Fruit fly (Drosophila melanogaster) whole organism, embryonic: ENCODE results near the gene CG7069.

Source experiments
- Atf-2 ChIP-seq: fragments of 200-800 bp; sonication (Bioruptor generic); optimal IDR thresholded peaks from 2 replicates; lab custom pipeline; 2016; ENCODE audit warnings: missing biosample characterization, missing genetic modification characterization
- CG1024 ChIP-seq: fragments of 200-800 bp; sonication (Bioruptor generic); IDR thresholded peaks from 2 replicates; pipeline ENCODE4 v1.3.6; 2022; ENCODE audit warnings: missing biosample characterization, missing genetic modification characterization
- CG11093 ChIP-seq: fragments of 200-800 bp; sonication (Bioruptor generic); IDR thresholded peaks from 3 replicates; pipeline ENCODE4 v1.3.6; 2022; ENCODE audit warnings: missing biosample characterization, missing genetic modification characterization
- CG11456 ChIP-seq: fragments of 200-800 bp; sonication (Bioruptor generic); IDR thresholded peaks from 3 replicates; pipeline ENCODE4 v1.3.6; 2022; ENCODE audit warnings: missing biosample characterization, missing genetic modification characterization
- CG12391 ChIP-seq: fragments of 200-800 bp; sonication (Bioruptor generic); optimal IDR thresholded peaks from 3 replicates; lab custom pipeline; 2018; ENCODE audit warnings: missing biosample characterization, mild to moderate bottlenecking, missing genetic modification characterization, moderate library complexity
- CG13424 ChIP-seq: fragments of 200-800 bp; sonication (Bioruptor generic); optimal IDR thresholded peaks from 2 replicates; lab custom pipeline; 2019; ENCODE audit warnings: missing biosample characterization, mild to moderate bottlenecking, missing genetic modification characterization, moderate library complexity
- CG14014 ChIP-seq: fragments of 200-800 bp; sonication (Bioruptor generic); IDR thresholded peaks from 2 replicates; pipeline ENCODE4 v1.3.6; 2022; ENCODE audit warnings: missing biosample characterization, missing genetic modification characterization
- CG15479 ChIP-seq: fragments of 200-800 bp; sonication (Bioruptor generic); optimal IDR thresholded peaks from 3 replicates; lab custom pipeline; 2019; ENCODE audit warnings: missing biosample characterization, mild to moderate bottlenecking, missing genetic modification characterization, moderate library complexity
- CG16779 ChIP-seq: fragments of 200-800 bp; sonication (Bioruptor generic); IDR thresholded peaks from 2 replicates; pipeline ENCODE4 v1.3.6; 2022; ENCODE audit warnings: missing biosample characterization, missing genetic modification characterization
- CG16815 ChIP-seq: fragments of 200-800 bp; sonication (Bioruptor generic); optimal IDR thresholded peaks from 3 replicates; lab custom pipeline; 2017; ENCODE audit warnings: missing biosample characterization, mild to moderate bottlenecking, missing genetic modification characterization
- CG17328 ChIP-seq: fragments of 200-800 bp; sonication (Bioruptor generic); IDR thresholded peaks from 2 replicates; pipeline ENCODE4 v1.3.6; 2022; ENCODE audit warnings: missing biosample characterization, missing genetic modification characterization
- CG18011 ChIP-seq: fragments of 200-800 bp; sonication (Bioruptor generic); optimal IDR thresholded peaks from 2 replicates; lab custom pipeline; 2017; ENCODE audit warnings: missing biosample characterization, missing genetic modification characterization, mild to moderate bottlenecking, moderate library complexity, missing genotype
- CG2875 ChIP-seq: fragments of 200-800 bp; sonication (Bioruptor generic); optimal IDR thresholded peaks from 2 replicates; lab custom pipeline; 2017; ENCODE audit warnings: missing biosample characterization, mild to moderate bottlenecking, missing genetic modification characterization, missing genetic modification reagents
- CG3163 ChIP-seq: fragments of 200-800 bp; sonication (Bioruptor generic); optimal IDR thresholded peaks from 3 replicates; lab custom pipeline; 2016; ENCODE audit warnings: missing biosample characterization, missing genetic modification characterization
- CG32772 ChIP-seq: fragments of 200-800 bp; sonication (Bioruptor generic); IDR thresholded peaks from 2 replicates; pipeline ENCODE4 v1.3.6; 2022; ENCODE audit warnings: missing biosample characterization, missing genetic modification characterization
- CG3281 ChIP-seq: fragments of 200-800 bp; sonication (Bioruptor generic); optimal IDR thresholded peaks from 3 replicates; lab custom pipeline; 2017; ENCODE audit warnings: missing biosample characterization, mild to moderate bottlenecking, missing genetic modification characterization
- CG4404 ChIP-seq: fragments of 200-800 bp; sonication (Bioruptor generic); IDR thresholded peaks from 2 replicates; pipeline ENCODE4 v1.3.6; 2022; ENCODE audit warnings: missing biosample characterization, missing genetic modification characterization
- CG9437 ChIP-seq: fragments of 200-800 bp; sonication (Bioruptor generic); optimal IDR thresholded peaks from 2 replicates; lab custom pipeline; 2018; ENCODE audit warnings: missing biosample characterization, mild to moderate bottlenecking, missing genetic modification characterization
- CG9727 ChIP-seq: fragments of 200-800 bp; sonication (Bioruptor generic); optimal IDR thresholded peaks from 3 replicates; lab custom pipeline; 2017; ENCODE audit warnings: missing biosample characterization, mild to moderate bottlenecking, missing genetic modification characterization
- CG9817 ChIP-seq: fragments of 200-800 bp; sonication (Bioruptor generic); optimal IDR thresholded peaks from 2 replicates; lab custom pipeline; 2018; ENCODE audit warnings: missing biosample characterization, mild to moderate bottlenecking, missing genetic modification characterization, moderate library complexity
- CHES-1-like ChIP-seq: fragments of 200-800 bp; sonication (Bioruptor generic); optimal IDR thresholded peaks from 2 replicates; lab custom pipeline; 2016; ENCODE audit warnings: missing biosample characterization, missing genetic modification characterization
- D ChIP-seq, 2 experiments: fragments of 200-800 bp in 1 of 2; fragments of >200 bp in 1 of 2; sonication (Bioruptor generic) in 1 of 2; optimal IDR thresholded peaks; 2 replicates in 1 of 2; 3 replicates in 1 of 2; lab custom pipeline; 2017; ENCODE audit warnings: mild to moderate bottlenecking in 1 of 2, missing biosample characterization in 1 of 2, missing genetic modification characterization in 1 of 2, missing genetic modification reagents in 1 of 2
- Doc2 ChIP-seq: fragments of 200-800 bp; sonication (Bioruptor generic); IDR thresholded peaks from 2 replicates; pipeline ENCODE4 v1.3.6; 2022; ENCODE audit warnings: missing biosample characterization, missing genetic modification characterization
- Dp ChIP-seq: fragments of 200-800 bp; sonication (Bioruptor generic); optimal IDR thresholded peaks from 2 replicates; lab custom pipeline; 2018; ENCODE audit warnings: missing biosample characterization, mild to moderate bottlenecking, missing genetic modification characterization, moderate library complexity
- Drgx ChIP-seq: fragments of 200-800 bp; sonication (Bioruptor generic); IDR thresholded peaks from 2 replicates; pipeline ENCODE4 v1.3.6; 2022; ENCODE audit warnings: missing biosample characterization, missing genetic modification characterization
- H15 ChIP-seq: fragments of 200-800 bp; sonication (Bioruptor generic); IDR thresholded peaks from 3 replicates; pipeline ENCODE4 v1.3.6; 2022; ENCODE audit warnings: missing biosample characterization, missing genetic modification characterization
- HLH4C ChIP-seq: fragments of 200-800 bp; sonication (Bioruptor generic); IDR thresholded peaks from 3 replicates; pipeline ENCODE4 v1.3.6; 2022; ENCODE audit warnings: missing biosample characterization, missing genetic modification characterization; ENCODE audit not compliant: partially characterized antibody
- Hand ChIP-seq: fragments of 200-800 bp; sonication (Bioruptor generic); optimal IDR thresholded peaks from 2 replicates; lab custom pipeline; 2017; ENCODE audit warnings: mild to moderate bottlenecking, missing biosample characterization, missing genetic modification reagents, missing genetic modification characterization
- Hmr ChIP-seq: fragments of 200-800 bp; sonication (Bioruptor generic); optimal IDR thresholded peaks from 3 replicates; lab custom pipeline; 2017; ENCODE audit warnings: mild to moderate bottlenecking, missing biosample characterization, missing genetic modification reagents, missing genetic modification characterization
- Hr78 ChIP-seq, 2 experiments: fragments of 200-800 bp in 1 of 2; fragments of >200 bp in 1 of 2; sonication (Bioruptor generic) in 1 of 2; optimal IDR thresholded peaks; 2 replicates each; lab custom pipeline; 2017 to 2019; ENCODE audit warnings: missing biosample characterization in 2 of 2, missing genetic modification characterization in 2 of 2, mild to moderate bottlenecking in 1 of 2, moderate library complexity in 1 of 2
- Mrtf ChIP-seq: fragments of 200-800 bp; sonication (Bioruptor generic); IDR thresholded peaks from 3 replicates; pipeline ENCODE4 v1.3.6; 2022; ENCODE audit warnings: missing biosample characterization, missing genetic modification characterization
- Tbp ChIP-seq: fragments of >200 bp; optimal IDR thresholded peaks from 2 replicates; lab custom pipeline; 2018; ENCODE audit warnings: missing biosample characterization, missing genetic modification characterization
- bigmax ChIP-seq: fragments of 200-800 bp; sonication (Bioruptor generic); optimal IDR thresholded peaks from 2 replicates; lab custom pipeline; 2018; ENCODE audit warnings: missing biosample characterization, mild to moderate bottlenecking, missing genetic modification characterization
- cas ChIP-seq: fragments of 200-800 bp; sonication (Bioruptor generic); IDR thresholded peaks from 2 replicates; pipeline ENCODE4 v1.3.6; 2022; ENCODE audit warnings: missing biosample characterization, missing genetic modification characterization
- corto ChIP-seq: fragments of 200-800 bp; sonication (Bioruptor generic); optimal IDR thresholded peaks from 2 replicates; lab custom pipeline; 2016; ENCODE audit warnings: missing biosample characterization, mild to moderate bottlenecking, missing genetic modification characterization, moderate library complexity
- crp ChIP-seq, 2 experiments: fragments of 200-800 bp; sonication (Bioruptor generic); optimal IDR thresholded peaks; 2 replicates in 1 of 2; 3 replicates in 1 of 2; lab custom pipeline; 2017; ENCODE audit warnings: missing biosample characterization in 2 of 2, missing genetic modification characterization in 2 of 2, mild to moderate bottlenecking in 1 of 2, moderate library complexity in 1 of 2
- h ChIP-seq: fragments of >200 bp; optimal IDR thresholded peaks from 2 replicates; lab custom pipeline; 2017
- hth ChIP-seq: fragments of >200 bp; optimal IDR thresholded peaks from 2 replicates; lab custom pipeline; 2017; ENCODE audit warnings: inconsistent platforms
- insv ChIP-seq, 2 experiments: fragments of 200-800 bp; sonication (Bioruptor generic); optimal IDR thresholded peaks; 3 replicates each; lab custom pipeline; 2016 to 2018; ENCODE audit warnings: missing biosample characterization in 2 of 2, missing genetic modification characterization in 2 of 2
- jigr1 ChIP-seq: fragments of 200-800 bp; sonication (Bioruptor generic); IDR thresholded peaks from 3 replicates; pipeline ENCODE4 v1.3.6; 2022; ENCODE audit warnings: missing biosample characterization, missing genetic modification characterization
- lbe ChIP-seq: fragments of 200-800 bp; sonication (Bioruptor generic); optimal IDR thresholded peaks from 2 replicates; lab custom pipeline; 2016; ENCODE audit warnings: missing biosample characterization, mild to moderate bottlenecking, missing genetic modification characterization
- nmo ChIP-seq: fragments of 200-800 bp; sonication (Bioruptor generic); optimal IDR thresholded peaks from 2 replicates; lab custom pipeline; 2018; ENCODE audit warnings: missing biosample characterization, mild to moderate bottlenecking, missing genetic modification characterization, moderate library complexity
- phol ChIP-seq: fragments of 200-800 bp; sonication (Bioruptor generic); optimal IDR thresholded peaks from 3 replicates; lab custom pipeline; 2018; ENCODE audit warnings: missing biosample characterization, mild to moderate bottlenecking, missing genetic modification characterization, moderate library complexity
- psq ChIP-seq: fragments of 200-800 bp; sonication (Bioruptor generic); optimal IDR thresholded peaks from 2 replicates; lab custom pipeline; 2017; ENCODE audit warnings: missing biosample characterization, missing genetic modification characterization
- pum ChIP-seq: fragments of 200-800 bp; sonication (Bioruptor generic); optimal IDR thresholded peaks from 2 replicates; lab custom pipeline; 2016; ENCODE audit warnings: missing biosample characterization, missing genetic modification characterization
- stwl ChIP-seq: fragments of 200-800 bp; sonication (Bioruptor generic); optimal IDR thresholded peaks from 3 replicates; lab custom pipeline; 2018; ENCODE audit warnings: missing biosample characterization, mild to moderate bottlenecking, missing genetic modification characterization, moderate library complexity
- unc-4 ChIP-seq: fragments of 200-800 bp; sonication (Bioruptor generic); IDR thresholded peaks from 2 replicates; pipeline ENCODE4 v1.3.6; 2022; ENCODE audit warnings: missing biosample characterization, missing genetic modification characterization; ENCODE audit not compliant: partially characterized antibody
- wdn ChIP-seq: fragments of 200-800 bp; sonication (Bioruptor generic); IDR thresholded peaks from 2 replicates; pipeline ENCODE4 v1.3.6; 2022; ENCODE audit warnings: missing biosample characterization, missing genetic modification characterization

Gene CG7069

dm6 chr3R:22356464-22357410 is 15.9 kb upstream of the CG7069 start, which contains the start of gene Sar1 (continued):
- peak; percentile 84 for TF ChIP-seq nmo (GFP tag; lab: Kevin White, UChicago)
- peak in 1 of 2 experiments; percentile 26 for TF ChIP-seq crp (GFP tag; optimal IDR thresholded peaks at IDR 0.05; lab: Kevin White, UChicago)
- no peak for TF ChIP-seq bigmax (GFP tag; lab: Kevin White, UChicago)
- no peak for TF ChIP-seq corto (GFP tag; lab: Kevin White, UChicago)
- TF ChIP-seq Hr78 (GFP tag; optimal IDR thresholded peaks at IDR 0.05; lab: Kevin White, UChicago): no peak
- TF ChIP-seq CG11093: no peak; the same call in 2 of the 3 replicates
- no peak for TF ChIP-seq hth (lab: Kevin White, UChicago)
- peak; percentile 28 for TF ChIP-seq CG9817 (tag; lab: Kevin White, UChicago)
- peak; percentile 100 for TF ChIP-seq Dp (GFP tag; lab: Kevin White, UChicago)
- TF ChIP-seq CG4404 (GFP tag; lab: Robert Waterston, UW): no peak; the same call in 1 of the 2 replicates
- no peak for TF ChIP-seq lbe (GFP tag; lab: Kevin White, UChicago)
- TF ChIP-seq CG2875 (GFP tag; lab: Kevin White, UChicago): no peak
- TF ChIP-seq h (lab: Kevin White, UChicago): no peak
- TF ChIP-seq unc-4: peak; percentile 97
- TF ChIP-seq CG12391 (tag; lab: Kevin White, UChicago): peak; percentile 51
- peak; percentile 12 for TF ChIP-seq CG3281 (GFP tag; lab: Kevin White, UChicago)
- TF ChIP-seq stwl: peak; percentile 94
- TF ChIP-seq Mrtf (GFP tag; lab: Robert Waterston, UW): no peak
- no peak for TF ChIP-seq psq (GFP tag; lab: Kevin White, UChicago)
- no peak for TF ChIP-seq CG14014
- no peak for TF ChIP-seq CG15479 (GFP tag; lab: Kevin White, UChicago)
- TF ChIP-seq CG17328: no peak
- TF ChIP-seq CG3163 (GFP tag; lab: Kevin White, UChicago): peak; percentile 60
- peak; percentile 61 for TF ChIP-seq D (optimal IDR thresholded peaks at IDR 0.05; lab: Kevin White, UChicago)
- no peak for TF ChIP-seq D (GFP tag; optimal IDR thresholded peaks at IDR 0.05; lab: Kevin White, UChicago)
- no peak for TF ChIP-seq wdn (GFP tag; lab: Robert Waterston, UW)
- no peak for TF ChIP-seq CG16815 (GFP tag; lab: Kevin White, UChicago)
- no peak for TF ChIP-seq CG9727
- TF ChIP-seq phol (tag; lab: Kevin White, UChicago): peak; percentile 73
- no peak for TF ChIP-seq CG1024 (GFP tag; lab: Robert Waterston, UW)
- TF ChIP-seq CG32772 (GFP tag; lab: Robert Waterston, UW): peak; percentile 55
- TF ChIP-seq CG9437 (GFP tag; lab: Kevin White, UChicago): peak; percentile 55
- peak in 1 of 2 experiments; percentile 85 for TF ChIP-seq insv (GFP tag; optimal IDR thresholded peaks at IDR 0.05; lab: Kevin White, UChicago)
- TF ChIP-seq Hand (GFP tag; lab: Kevin White, UChicago): no peak
- TF ChIP-seq CG11456 (GFP tag; lab: Robert Waterston, UW): peak; percentile 69; the same call in 2 of the 3 replicates
- no peak for TF ChIP-seq Doc2 (GFP tag; lab: Robert Waterston, UW)
- no peak for TF ChIP-seq pum
- peak; percentile 25 for TF ChIP-seq CG13424 (tag; lab: Kevin White, UChicago)
- no peak for TF ChIP-seq Tbp (GFP tag; lab: Kevin White, UChicago)
- peak; percentile 82 for TF ChIP-seq HLH4C (GFP tag; lab: Robert Waterston, UW)
- peak; percentile 62 for TF ChIP-seq CHES-1-like (GFP tag; lab: Kevin White, UChicago)
- TF ChIP-seq cas: no peak
- peak; percentile 86 for TF ChIP-seq Hmr
- TF ChIP-seq Drgx (GFP tag; lab: Robert Waterston, UW): no peak
- TF ChIP-seq H15 (GFP tag; lab: Robert Waterston, UW): no peak
- TF ChIP-seq jigr1 (GFP tag; lab: Robert Waterston, UW): no peak
- TF ChIP-seq CG18011 (GFP tag; lab: Kevin White, UChicago): no peak
- no peak for TF ChIP-seq CG16779
- TF ChIP-seq Atf-2 (GFP tag; lab: Kevin White, UChicago): no peak
